Fruit fly (Drosophila melanogaster): ENCODE measurements around the gene CG3246.

CG3246 gene

dm6 chr2L:3428419-3429097 lies 33.2 kb downstream of the CG3246 start (continued):
- TF ChIP-seq NFAT (GFP tag; IDR thresholded peaks at IDR 0.05) (no peak), CG31441 (GFP tag; IDR thresholded peaks at IDR 0.05) (0 out of 2 replicates have a peak, but pooled peaks have one; percentile 15), onecut (GFP tag; IDR thresholded peaks at IDR 0.05) (no peak), exex (tag; optimal IDR thresholded peaks at IDR 0.05) (no peak), Side (GFP tag; optimal IDR thresholded peaks at IDR 0.05) (no peak), Ssrp (tag; optimal IDR thresholded peaks at IDR 0.05) (no peak), Drgx (GFP tag; IDR thresholded peaks at IDR 0.05) (peak; percentile 59), Fer1 (GFP tag; optimal IDR thresholded peaks at IDR 0.05) (no peak), Deaf1 (tag; optimal IDR thresholded peaks at IDR 0.05) (peak; percentile 52), CG1602 (GFP tag; optimal IDR thresholded peaks at IDR 0.05) (no peak), CG6791 (GFP tag; IDR thresholded peaks at IDR 0.05; ENCODE audit: partially characterized antibody) (no peak), CG16779 (GFP tag; IDR thresholded peaks at IDR 0.05) (no peak), CG12155 (GFP tag; optimal IDR thresholded peaks at IDR 0.05) (no peak), CG31224 (GFP tag; IDR thresholded peaks at IDR 0.05) (no peak), Sox102F (GFP tag; optimal IDR thresholded peaks at IDR 0.05) (peak; percentile 6), jing (GFP tag; optimal IDR thresholded peaks at IDR 0.05) (no peak), Blimp-1 (GFP tag; optimal IDR thresholded peaks at IDR 0.05) (peak; percentile 79), CG10959 (GFP tag; IDR thresholded peaks at IDR 0.05) (no peak), grn (GFP tag; optimal IDR thresholded peaks at IDR 0.05) (no peak), sc (optimal IDR thresholded peaks at IDR 0.05) (no peak), sc (GFP tag; optimal IDR thresholded peaks at IDR 0.05) (no peak), Lpt (GFP tag; optimal IDR thresholded peaks at IDR 0.05) (no peak)

- TF ChIP-seq nerfin-1 (tag; optimal IDR thresholded peaks at IDR 0.05) (peak; percentile 95), seq (GFP tag; IDR thresholded peaks at IDR 0.05) (peak; percentile 77), Trl (optimal IDR thresholded peaks at IDR 0.05) (peak; percentile 43), Trl (GFP tag; optimal IDR thresholded peaks at IDR 0.05) (no peak), sqz (GFP tag; optimal IDR thresholded peaks at IDR 0.05) (peak; percentile 85), CG3995 (GFP tag; optimal IDR thresholded peaks at IDR 0.05) (peak; percentile 79), sug (tag; optimal IDR thresholded peaks at IDR 0.05) (no peak), peb (GFP tag; IDR thresholded peaks at IDR 0.05) (no peak), zen2 (GFP tag; IDR thresholded peaks at IDR 0.05; ENCODE audit: partially characterized antibody) (0 out of 3 replicates have a peak, but pooled peaks have one; percentile 16), vvl (GFP tag; IDR thresholded peaks at IDR 0.05) (0 out of 2 replicates have a peak, but pooled peaks have one; percentile 9), trem (tag; optimal IDR thresholded peaks at IDR 0.05) (no peak), Bdp1 (GFP tag; optimal IDR thresholded peaks at IDR 0.05) (no peak), Ets65A (GFP tag) (peak; percentile 31), CG32772 (GFP tag; IDR thresholded peaks at IDR 0.05) (peak; percentile 30; the same call in 1 of the 2 replicates), ewg (GFP tag; optimal IDR thresholded peaks at IDR 0.05) (peak; percentile 90)
These were observed 35.0 kb downstream of the CG3246 start, which contains the start of gene Pgant2 for dm6 chr2L:3426669-3427232. Pgant2 (minus strand) TSS chr2L:3426719.

- TF ChIP-seq sens (GFP tag) (peak; percentile 12), cg (GFP tag; optimal IDR thresholded peaks at IDR 0.05) (peak; percentile 29), shn (GFP tag; optimal IDR thresholded peaks at IDR 0.05) (no peak), Trl (optimal IDR thresholded peaks at IDR 0.05) (peak; percentile 75 to 77), Trl (GFP tag; optimal IDR thresholded peaks at IDR 0.05) (no peak), CG3163 (GFP tag; optimal IDR thresholded peaks at IDR 0.05) (peak; percentile 80), CG32767 (GFP tag; IDR thresholded peaks at IDR 0.05) (no peak), Stat92E (GFP tag; optimal IDR thresholded peaks at IDR 0.05) (no peak), Fer1 (GFP tag; optimal IDR thresholded peaks at IDR 0.05) (no peak), grau (tag; optimal IDR thresholded peaks at IDR 0.05) (no peak), HHEX (GFP tag; optimal IDR thresholded peaks at IDR 0.05) (no peak), chn (GFP tag; optimal IDR thresholded peaks at IDR 0.05) (no peak), nerfin-1 (tag; optimal IDR thresholded peaks at IDR 0.05) (peak; percentile 30), crc (GFP tag; optimal IDR thresholded peaks at IDR 0.05) (no peak), ttk (GFP tag; IDR thresholded peaks at IDR 0.05) (peak; percentile 26; the same call in 1 of the 2 replicates), seq (GFP tag; IDR thresholded peaks at IDR 0.05) (peak; percentile 71; the same call in 1 of the 2 replicates), CG10959 (GFP tag; IDR thresholded peaks at IDR 0.05) (no peak)
These were observed 35.8 kb downstream of the CG3246 start for dm6 chr2L:3425947-3426346.
